Fruit fly (Drosophila melanogaster): ENCODE results near the gene CG6983.
A peak's percentile ranks its signal among the peaks of the same experiment; 100 is the strongest.

Gene CG6983

DNA sequence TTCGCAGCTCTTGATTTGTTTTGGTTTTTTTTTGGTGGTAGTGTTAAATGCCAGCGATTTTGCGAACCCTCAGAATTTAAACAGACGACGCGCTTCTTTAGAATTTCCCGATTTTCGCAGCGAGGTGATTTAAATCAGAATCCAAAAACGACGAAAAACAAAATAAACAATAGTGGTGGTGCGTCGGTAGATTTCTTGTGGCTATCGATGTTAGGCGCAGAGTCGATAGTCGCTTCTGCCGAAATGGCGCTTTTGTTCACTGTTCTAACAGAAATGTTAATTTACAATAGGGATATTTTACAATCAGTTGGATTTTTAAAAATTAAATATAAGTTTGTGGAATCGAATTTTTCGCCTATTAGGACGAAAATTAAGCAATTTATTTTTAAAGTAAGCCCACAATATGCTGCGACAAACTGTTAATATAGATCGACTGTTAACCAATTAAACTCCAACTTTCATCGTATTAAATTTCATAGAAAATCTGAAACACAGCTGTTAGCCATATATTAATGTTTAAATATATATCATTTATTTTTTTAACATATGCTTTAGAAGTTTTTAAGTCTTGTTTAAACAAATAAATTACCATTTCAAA, at the start of gene CG6983:
Gene CG6983, minus strand, starts transcription at position 176 of the 598 bp plus-strand sequence.
- TF ChIP-seq CG8478 (optimal IDR thresholded peaks at IDR 0.05) (no peak), CTCF (optimal IDR thresholded peaks at IDR 0.05) (peak in 1 of 2 experiments; percentile 75)

DNA sequence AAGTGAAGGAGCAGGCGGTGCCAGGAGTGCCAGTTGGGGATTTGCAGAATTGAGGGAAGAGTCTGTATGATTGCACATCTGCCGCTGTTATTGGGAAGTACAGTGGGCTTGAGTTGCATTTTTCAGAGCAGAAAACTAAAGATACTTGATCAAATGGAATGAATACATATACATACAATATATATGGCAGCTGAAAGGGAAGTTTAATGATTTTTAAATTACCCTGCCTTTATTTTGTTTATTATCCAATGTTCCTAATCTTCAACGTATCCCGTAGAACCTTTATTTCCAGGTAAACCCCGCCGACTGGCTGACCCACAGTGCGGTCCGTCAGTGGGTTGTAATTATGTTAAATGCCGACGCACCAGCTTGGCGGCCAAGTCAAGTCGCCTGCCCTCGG, 31.8 kb upstream of the CG6983 start:
- TF ChIP-seq CG8478 (optimal IDR thresholded peaks at IDR 0.05) (no peak), CTCF (optimal IDR thresholded peaks at IDR 0.05) (no peak)

DNA sequence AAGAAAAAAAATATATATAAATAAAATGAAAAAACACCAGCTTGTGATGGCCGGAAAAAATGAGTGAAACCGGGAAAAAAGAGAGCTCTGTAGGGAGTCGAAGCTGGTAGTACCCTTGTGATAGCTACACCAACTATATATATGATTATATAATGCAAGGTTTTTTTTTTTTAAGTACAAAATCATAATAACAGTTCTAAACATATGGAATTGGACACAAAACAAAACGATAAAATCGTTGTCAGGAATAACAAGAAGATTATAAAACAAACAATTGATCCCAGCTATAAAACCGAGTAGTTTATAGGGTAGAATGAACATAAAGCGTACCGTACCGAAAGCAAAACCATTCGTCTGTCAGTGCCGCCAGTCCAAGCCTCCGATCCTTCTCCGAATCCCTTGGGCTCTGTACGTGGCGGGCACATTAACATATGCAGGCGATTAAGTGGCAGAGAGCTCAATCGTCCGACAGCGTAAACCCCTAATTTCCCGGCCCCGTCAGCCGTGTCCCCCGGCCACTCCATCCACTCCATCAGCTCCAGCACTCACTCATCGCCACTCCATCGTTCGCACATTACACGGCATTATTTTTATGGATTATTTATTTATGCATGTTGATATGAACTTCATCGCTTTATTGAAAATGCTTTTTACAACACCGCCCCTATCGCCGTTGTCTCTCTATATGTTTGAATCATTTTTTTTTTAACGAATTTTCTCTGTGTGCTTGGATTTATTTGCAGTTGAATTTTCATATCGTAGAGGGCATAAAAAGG, 12.2 kb upstream of the CG6983 start:
- TF ChIP-seq CG8478 (optimal IDR thresholded peaks at IDR 0.05) (no peak), CTCF (optimal IDR thresholded peaks at IDR 0.05) (no peak)

DNA sequence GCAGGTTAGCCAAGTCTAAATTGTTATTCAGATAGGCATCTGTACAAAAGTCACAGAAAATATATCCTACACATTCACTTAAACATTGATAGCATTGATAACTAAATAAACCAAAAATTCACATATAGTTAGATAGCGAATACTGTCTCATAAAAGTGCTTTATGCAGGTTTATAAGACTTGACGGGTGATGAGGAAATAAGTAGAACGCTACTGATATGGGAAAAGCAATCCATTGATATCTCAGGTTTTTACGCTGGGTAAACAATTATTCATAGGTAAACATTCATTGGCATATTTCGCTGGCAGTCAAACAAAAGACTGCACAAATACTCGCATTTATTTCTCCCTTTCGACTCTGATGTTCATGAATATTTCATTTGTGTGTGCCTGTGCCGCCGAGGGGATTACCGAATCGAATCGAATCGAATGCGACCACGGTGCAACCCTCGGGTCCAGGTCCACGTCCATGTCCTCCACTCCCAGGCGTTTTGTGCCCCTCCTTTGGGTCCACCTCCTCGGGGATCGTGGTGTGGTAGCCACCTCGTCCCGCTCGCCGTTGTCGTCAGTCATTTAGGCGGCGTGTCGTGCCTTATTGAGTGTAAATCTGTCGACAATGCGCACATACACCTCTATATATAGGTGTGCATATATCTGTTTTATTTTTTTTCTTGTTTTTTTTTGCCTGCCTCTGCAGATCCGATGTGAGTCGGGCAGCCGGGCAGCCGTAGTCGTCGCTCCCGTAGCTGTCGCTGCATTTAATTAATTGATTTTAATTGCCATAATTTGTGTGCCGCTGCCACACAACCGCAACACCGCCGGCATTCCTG, 11.1 kb upstream of the CG6983 start:
- TF ChIP-seq CG8478 (optimal IDR thresholded peaks at IDR 0.05) (no peak), CTCF (optimal IDR thresholded peaks at IDR 0.05) (no peak)

DNA sequence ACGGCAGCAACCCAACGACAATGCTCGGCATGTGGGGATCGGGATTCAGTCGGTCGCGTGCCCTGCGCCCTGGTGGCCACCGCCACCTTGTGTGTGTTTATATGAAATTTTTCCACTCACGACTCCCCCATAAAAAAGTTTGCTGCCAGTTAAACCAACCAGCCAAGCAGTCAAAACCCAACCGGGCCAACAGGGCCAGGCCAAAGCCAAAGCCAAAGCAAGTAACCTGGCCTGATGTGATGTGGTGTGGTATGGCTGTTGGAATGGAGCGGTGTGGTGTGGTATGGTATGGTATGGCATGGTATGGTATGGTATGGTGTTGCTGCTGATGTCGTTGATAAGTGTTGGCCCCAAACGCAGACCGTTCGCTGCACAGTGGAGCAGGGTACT, 10.4 kb upstream of the CG6983 start:
- TF ChIP-seq CG8478 (optimal IDR thresholded peaks at IDR 0.05) (no peak), CTCF (optimal IDR thresholded peaks at IDR 0.05) (no peak)

DNA sequence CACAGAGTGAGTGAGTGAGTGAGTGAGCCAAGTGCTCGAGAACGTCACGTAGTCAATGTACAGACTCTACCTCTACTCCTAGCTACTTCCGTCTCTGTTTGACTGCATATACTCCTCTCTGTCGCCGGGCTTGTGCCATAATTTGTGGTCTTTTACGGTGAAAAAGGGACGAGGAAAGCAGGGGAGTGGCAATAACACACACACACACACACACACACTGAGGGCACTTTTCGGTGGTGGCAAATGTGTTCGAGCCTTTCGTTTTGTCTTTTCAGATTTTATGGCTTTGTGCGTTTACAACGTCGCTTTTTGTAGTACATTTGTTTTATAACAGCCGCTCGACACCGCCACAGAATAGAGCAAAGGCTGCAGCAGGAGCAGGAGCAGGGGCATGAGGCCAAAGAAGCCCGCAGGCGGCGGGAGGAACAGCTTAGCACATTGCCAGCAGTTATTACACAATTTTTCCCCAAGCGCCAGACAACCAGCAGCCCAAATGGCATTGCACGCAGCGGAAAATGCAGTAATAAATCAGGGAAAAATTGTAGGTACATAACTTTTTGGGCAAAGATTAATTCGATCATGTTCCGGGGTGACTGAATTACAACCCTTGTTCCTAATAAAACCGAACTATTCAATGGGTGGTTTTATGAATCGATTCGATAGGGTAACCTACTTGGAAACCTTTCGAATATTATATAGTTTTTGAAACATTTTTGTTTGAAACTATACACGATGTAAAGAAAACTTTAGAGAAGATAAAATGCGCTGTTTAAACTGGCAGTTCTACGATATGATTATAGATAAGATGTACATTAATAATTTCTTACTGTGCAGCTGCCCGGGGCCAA, 9.8 kb upstream of the CG6983 start:
- TF ChIP-seq CG8478 (optimal IDR thresholded peaks at IDR 0.05) (no peak), CTCF (optimal IDR thresholded peaks at IDR 0.05) (no peak)

DNA sequence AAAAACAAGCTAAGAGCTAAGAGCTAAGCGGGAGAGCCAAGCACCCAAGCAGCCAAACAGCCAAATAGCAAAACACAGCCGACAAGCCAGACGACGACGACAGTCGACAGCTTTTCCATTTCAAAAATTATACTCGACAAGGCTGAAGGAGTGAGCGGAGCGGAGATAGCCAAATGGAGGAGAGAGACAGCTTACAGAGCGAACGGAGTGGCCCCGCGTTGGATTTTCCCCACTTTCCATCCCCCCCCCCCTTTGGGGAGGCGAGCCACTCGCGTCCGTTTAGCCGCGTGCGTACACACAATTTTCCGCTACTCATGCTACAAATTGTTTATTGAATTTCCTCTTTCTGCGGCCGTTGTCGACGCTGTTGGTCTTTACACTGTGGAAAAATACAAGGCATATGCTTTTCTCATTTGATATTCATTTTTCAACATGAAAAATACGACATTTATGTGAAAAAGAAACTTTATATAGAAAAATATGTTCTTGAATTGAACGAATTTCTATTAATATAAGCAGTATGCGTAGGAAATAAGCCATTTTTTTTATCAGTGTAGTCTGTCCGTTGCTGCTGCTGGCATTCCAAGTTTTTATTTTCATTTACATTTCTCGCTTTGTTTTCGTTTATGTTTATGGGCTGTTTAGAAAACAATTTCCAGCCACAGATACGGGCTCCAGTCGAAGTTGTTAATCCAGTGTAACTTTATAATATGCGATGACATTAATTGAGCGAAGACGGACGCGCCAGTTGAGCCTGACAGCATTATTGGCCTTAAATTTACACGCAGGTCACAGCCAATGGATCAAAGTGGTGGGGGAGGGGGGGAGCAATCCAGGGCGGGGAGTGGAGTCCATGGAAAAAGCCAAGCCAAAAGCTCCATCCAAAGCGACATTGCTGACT, 8.9 kb upstream of the CG6983 start:
- no peak for TF ChIP-seq CTCF (optimal IDR thresholded peaks at IDR 0.05)
- no peak for TF ChIP-seq CG8478 (optimal IDR thresholded peaks at IDR 0.05)

DNA sequence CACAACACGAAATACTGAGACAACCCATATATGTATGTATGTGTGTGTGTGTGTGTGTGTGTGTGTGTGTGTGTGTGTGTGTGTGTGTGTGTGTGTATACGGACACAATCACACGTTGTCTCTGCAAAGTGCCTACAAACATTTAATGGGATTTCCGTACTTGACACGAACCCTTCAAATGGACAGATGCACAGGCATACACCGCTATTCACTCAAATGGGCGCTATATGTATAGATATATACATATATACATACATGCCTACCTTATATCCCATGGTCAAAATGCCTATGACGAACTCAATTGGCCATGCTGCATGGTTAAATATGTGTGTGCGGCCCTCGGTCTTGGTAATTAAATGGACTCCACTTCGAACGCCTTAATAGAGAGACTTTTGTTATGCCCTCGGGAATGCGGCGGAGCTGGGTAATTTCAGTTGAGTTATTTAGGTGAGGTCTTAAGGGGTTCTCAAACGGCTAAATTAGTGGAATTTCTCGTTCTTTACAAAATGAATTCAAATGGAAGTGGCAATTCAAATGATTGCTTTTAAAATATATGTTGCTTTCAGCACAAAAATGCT, 7.4 kb upstream of the CG6983 start:
- TF ChIP-seq CTCF (optimal IDR thresholded peaks at IDR 0.05): no peak
- TF ChIP-seq CG8478 (optimal IDR thresholded peaks at IDR 0.05): no peak

DNA sequence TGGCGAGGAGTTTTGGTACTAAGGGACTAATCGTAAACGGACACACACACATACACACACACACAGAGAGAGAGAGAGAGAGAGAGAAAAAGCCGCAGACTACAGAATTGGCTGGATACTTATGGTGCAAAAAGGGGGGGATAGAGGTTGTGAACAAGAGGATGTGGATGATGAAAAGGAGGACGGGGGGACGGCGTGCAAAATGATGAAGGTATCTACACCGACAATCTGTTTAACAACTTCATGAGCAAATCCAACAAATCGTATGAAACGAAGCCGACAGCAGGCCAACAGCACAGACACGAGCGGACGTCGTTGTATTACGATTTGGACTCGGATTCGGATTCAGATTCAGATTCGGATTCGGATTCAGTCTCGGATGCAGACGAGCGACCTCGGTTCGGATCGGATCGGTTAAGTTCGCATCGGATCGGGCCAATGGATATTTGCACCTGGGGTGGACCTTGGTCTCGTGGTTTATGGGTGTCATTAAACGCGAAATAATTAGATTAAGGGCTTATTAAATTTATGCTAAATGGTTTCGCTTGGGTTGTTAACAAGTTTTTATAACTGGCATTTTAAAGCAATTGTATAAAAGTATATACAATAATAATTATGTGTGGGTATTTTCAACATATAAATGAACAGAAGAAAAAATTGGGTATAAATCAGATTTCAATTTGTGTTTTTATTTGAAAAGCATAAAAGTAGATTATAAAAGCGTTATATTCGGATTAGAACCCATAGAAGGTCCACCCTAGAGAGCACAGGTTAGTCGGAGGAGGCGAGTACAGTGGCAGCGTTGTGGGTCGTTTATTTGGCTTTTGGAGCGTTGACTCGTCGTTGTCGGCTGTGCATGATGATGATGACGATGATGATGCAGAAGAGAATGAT, 6.1 kb upstream of the CG6983 start:
- TF ChIP-seq CTCF (optimal IDR thresholded peaks at IDR 0.05) (peak; percentile 36 to 38), CG8478 (optimal IDR thresholded peaks at IDR 0.05) (no peak)

DNA sequence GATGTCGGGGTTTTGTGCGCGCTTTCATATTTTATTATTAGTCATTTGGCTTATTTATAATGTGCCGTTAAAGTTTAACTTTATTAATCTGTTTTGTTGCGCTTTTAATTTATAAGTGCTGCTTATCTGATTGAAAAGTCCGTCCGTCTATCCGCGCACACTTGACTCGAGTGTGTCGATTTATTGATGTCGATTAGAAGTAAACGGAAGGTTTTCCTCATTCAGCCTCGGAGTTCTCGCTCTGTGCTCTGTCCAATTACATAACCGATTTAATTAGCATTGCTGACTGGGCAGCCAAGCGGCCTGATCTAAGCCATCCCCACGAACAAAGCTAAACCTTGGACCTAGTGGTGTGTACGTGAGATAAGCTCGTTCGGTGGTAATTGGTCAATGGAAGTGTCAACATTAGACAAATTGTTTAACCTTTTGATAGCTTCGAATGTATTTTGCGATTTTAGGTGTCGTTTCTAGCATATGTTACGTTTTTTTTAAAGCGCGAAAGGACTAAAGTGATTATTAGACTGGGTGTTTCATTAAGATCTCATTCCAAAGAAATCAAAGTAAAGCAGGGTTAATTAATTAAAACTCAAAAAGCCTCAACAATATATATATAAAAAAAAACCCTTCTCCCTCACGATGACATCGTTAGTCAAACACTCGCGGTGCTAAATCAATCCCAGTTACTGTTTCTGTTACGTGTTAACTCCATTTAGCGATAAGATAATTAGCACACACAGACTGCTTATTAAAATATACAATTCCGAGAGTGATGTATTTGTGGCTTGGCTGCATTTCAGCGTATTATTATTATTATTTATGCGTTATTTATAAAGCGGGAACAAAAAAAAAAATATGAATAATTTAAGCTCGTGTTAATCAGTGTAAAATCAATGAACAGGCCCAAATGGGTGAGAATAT, 4.5 kb upstream of the CG6983 start:
- TF ChIP-seq CG8478 (optimal IDR thresholded peaks at IDR 0.05): no peak
- TF ChIP-seq CTCF (optimal IDR thresholded peaks at IDR 0.05): no peak

DNA sequence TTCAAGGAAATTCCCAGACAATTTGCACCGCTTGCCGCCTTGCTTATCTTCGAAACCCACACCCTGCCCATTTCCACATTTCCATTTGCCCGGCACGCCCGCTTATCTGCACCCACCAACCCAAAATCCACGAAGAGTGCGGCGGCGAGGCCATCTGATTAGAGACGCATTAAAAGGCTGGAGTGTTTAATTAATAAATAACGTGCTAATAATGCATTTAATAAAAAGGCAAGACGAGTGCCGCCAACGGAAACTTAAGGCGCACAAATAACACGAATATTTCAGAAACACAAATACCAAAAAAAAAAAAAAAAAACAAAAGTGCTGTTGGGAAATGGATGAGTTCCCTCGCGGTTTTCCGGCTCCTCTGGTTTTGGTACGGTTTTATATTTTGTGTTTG, 3.8 kb upstream of the CG6983 start:
- no peak for TF ChIP-seq CG8478 (optimal IDR thresholded peaks at IDR 0.05)
- no peak for TF ChIP-seq CTCF (optimal IDR thresholded peaks at IDR 0.05)

Data from S2 (cell line).